Fruit fly (Drosophila melanogaster) S2 (cell line): ENCODE results near the gene CG8925.

ENCODE experiments used
- CG8478 ChIP-seq: fragments of >200 bp; optimal IDR thresholded peaks from 2 replicates; lab custom pipeline; 2018
- CTCF ChIP-seq, 2 experiments: fragments of >200 bp; optimal IDR thresholded peaks; 2 replicates each; lab custom pipeline; 2018

dm6 chr3R:16209714-16210553, 38.1 kb downstream of the CG8925 start:
- no peak for TF ChIP-seq CG8478 (lab: Kevin White, UChicago)
- no peak for TF ChIP-seq CTCF (optimal IDR thresholded peaks at IDR 0.05; lab: Kevin White, UChicago)
